Worm (Caenorhabditis elegans): ENCODE data around the gene aldo-1.

The aldo-1 gene

ce11 chrIII:13563583-13563982 is 1.2 kb downstream of the aldo-1 start (continued):
- TF ChIP-seq mep-1 (tag; optimal IDR thresholded peaks at IDR 0.05) (no peak), isw-1 (GFP tag; IDR thresholded peaks at IDR 0.05) (no peak)

DNA sequence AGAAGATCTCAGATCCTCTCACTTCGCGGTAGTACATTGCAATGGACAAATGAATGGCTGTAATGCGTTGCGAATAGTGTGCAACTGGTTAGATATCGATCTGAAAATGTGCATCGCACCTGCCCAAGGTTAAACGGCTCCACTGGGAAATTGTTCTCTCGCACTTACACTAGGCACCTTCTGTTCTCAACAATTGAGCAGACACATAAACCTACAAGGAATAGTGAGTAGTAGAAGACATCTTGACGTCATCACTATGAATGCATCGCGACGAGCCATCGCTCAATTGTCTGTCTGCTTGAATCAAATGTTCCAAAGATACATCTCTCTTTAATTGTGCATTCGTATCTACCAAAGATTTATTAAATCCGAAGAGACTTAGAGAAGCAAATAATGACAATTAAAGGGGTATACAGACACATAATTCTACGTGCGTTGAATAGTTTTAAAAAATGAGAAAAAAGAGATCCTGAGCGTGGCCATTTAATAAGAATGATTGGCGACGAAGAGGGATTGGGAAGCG is 1.7 kb downstream of the aldo-1 start, which contains the start of gene T05D4.2:
T05D4.2 (minus strand) TSS at position 83 of the 523 bp plus-strand sequence.
- no peak for TF ChIP-seq nhr-77 (tag; optimal IDR thresholded peaks at IDR 0.05)
- peak; percentile 65 for TF ChIP-seq ztf-4 (tag; optimal IDR thresholded peaks at IDR 0.05)
- peak in 1 of 2 experiments; percentile 20 for TF ChIP-seq efl-1 (optimal IDR thresholded peaks at IDR 0.05)
- no peak for TF ChIP-seq efl-1 (GFP tag; optimal IDR thresholded peaks at IDR 0.05 in 1 of 2)
- no peak for TF ChIP-seq snpc-4 (tag; optimal IDR thresholded peaks at IDR 0.05)
- TF ChIP-seq nhr-90 (tag; optimal IDR thresholded peaks at IDR 0.05; ENCODE audit: poor library complexity), result no peak
- peak; percentile 2 for TF ChIP-seq snu-23 (GFP tag; optimal IDR thresholded peaks at IDR 0.05)
- TF ChIP-seq nhr-20 (tag; optimal IDR thresholded peaks at IDR 0.05), result no peak
- TF ChIP-seq aly-2 (tag; optimal IDR thresholded peaks at IDR 0.05), result peak; percentile 11
- peak; percentile 19 for TF ChIP-seq swsn-7 (tag; optimal IDR thresholded peaks at IDR 0.05)
- TF ChIP-seq pag-3 (tag; optimal IDR thresholded peaks at IDR 0.05; ENCODE audit: borderline replicate concordance, insufficient read depth), result no peak
- TF ChIP-seq nhr-71 (tag; optimal IDR thresholded peaks at IDR 0.05), result peak; percentile 17

DNA sequence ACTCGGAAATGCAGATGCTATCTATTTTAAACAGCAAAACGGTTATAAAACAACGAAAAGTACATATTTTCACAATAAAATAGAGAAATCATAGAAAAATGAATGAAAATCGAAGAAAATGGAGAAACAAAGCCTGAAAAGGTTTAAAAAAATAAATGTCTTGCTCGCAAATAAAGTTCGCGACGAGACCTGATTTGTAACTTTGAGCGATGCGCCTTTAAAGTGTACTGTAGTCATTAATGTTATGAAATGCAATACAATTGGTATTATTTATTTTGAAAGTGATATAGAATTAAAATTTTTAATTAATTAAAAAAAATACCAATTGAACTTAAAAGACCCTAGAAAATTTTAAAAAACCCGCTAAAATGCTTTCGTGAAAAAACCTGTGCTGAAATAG is 3.5 kb downstream of the aldo-1 start:
- TF ChIP-seq elt-3 (tag; optimal IDR thresholded peaks at IDR 0.05) (no peak), unc-130 (tag; optimal IDR thresholded peaks at IDR 0.05) (no peak), nhr-19 (GFP tag; conservative IDR thresholded peaks at IDR 0.05) (no peak), lin-15B (tag; optimal IDR thresholded peaks at IDR 0.05) (no peak), hlh-4 (tag; optimal IDR thresholded peaks at IDR 0.05) (no peak), aly-2 (tag; optimal IDR thresholded peaks at IDR 0.05) (no peak), vab-15 (tag; optimal IDR thresholded peaks at IDR 0.05) (no peak), ces-1 (GFP tag; optimal IDR thresholded peaks at IDR 0.05) (no peak), unc-30 (tag; optimal IDR thresholded peaks at IDR 0.05) (no peak), nhr-237 (tag; optimal IDR thresholded peaks at IDR 0.05) (no peak), nhr-12 (tag; optimal IDR thresholded peaks at IDR 0.05) (no peak), isw-1 (GFP tag; IDR thresholded peaks at IDR 0.05) (no peak), nhr-77 (tag; optimal IDR thresholded peaks at IDR 0.05) (no peak), nhr-11 (tag; optimal IDR thresholded peaks at IDR 0.05) (no peak), C16A3.4 (tag; optimal IDR thresholded peaks at IDR 0.05) (no peak), rnt-1 (tag; optimal IDR thresholded peaks at IDR 0.05) (no peak)

DNA sequence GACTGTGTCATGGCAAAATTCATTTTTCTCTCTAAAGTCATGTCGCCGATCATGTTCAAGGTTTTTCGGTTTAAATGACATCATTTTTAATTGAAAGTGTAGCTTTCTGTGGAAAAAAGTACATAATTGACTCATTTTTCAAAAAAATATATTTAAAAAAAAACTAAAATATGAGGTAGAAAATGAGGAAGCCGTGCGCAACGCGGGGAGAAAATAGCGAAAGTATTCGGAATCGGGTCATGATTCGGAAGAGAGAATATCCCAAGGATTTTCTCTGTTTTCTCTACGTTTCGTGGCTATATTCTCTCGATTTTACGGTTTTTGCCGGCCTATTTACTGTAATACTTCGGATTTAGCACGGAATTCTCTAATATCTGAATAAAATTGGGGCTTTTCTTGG is 4.0 kb downstream of the aldo-1 start:
- TF ChIP-seq nhr-47 (tag; optimal IDR thresholded peaks at IDR 0.05) (no peak), pag-3 (tag; optimal IDR thresholded peaks at IDR 0.05; ENCODE audit: borderline replicate concordance, insufficient read depth) (no peak), elt-3 (tag; optimal IDR thresholded peaks at IDR 0.05) (peak in 1 of 6 experiments; percentile 44), nhr-85 (tag) (peak; percentile 71), blmp-1 (tag; optimal IDR thresholded peaks at IDR 0.05) (peak; percentile 99)

DNA sequence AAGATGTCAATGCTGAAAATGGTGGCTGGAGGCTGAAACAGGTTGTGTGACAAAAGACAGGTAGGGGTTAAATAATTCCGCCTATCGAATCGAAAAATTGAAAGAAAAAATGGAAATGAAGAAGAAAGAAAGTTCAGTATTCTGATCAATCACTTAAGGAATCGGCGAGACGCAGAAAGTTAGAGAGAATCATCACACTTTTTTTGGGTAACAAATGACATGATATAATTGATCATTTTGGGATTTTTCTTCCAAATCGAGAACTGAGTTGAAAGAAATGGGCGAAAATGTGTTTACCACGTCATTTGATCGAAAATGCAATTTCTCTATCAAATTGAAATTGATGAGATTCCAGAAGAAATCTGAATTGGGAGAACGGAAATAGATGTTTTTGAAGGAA is 8.7 kb downstream of the aldo-1 start:
- TF ChIP-seq ceh-8 (GFP tag; optimal IDR thresholded peaks at IDR 0.05) (no peak), ceh-63 (GFP tag; optimal IDR thresholded peaks at IDR 0.05) (no peak), mef-2 (tag; optimal IDR thresholded peaks at IDR 0.05) (no peak), dsc-1 (tag; optimal IDR thresholded peaks at IDR 0.05) (no peak), lin-35 (GFP tag; optimal IDR thresholded peaks at IDR 0.05) (peak in 1 of 2 experiments; percentile 24), elt-3 (tag; optimal IDR thresholded peaks at IDR 0.05) (peak in 1 of 6 experiments; percentile 33), unc-30 (tag; optimal IDR thresholded peaks at IDR 0.05) (no peak), snu-23 (GFP tag; optimal IDR thresholded peaks at IDR 0.05) (peak; percentile 5), unc-86 (tag; optimal IDR thresholded peaks at IDR 0.05) (no peak), nhr-237 (tag; optimal IDR thresholded peaks at IDR 0.05) (no peak), pqm-1 (tag; optimal IDR thresholded peaks at IDR 0.05) (no peak), nhr-85 (tag) (peak; percentile 58), jun-1 (tag; optimal IDR thresholded peaks at IDR 0.05) (no peak), egl-27 (tag; optimal IDR thresholded peaks at IDR 0.05) (no peak), tlp-1 (tag; optimal IDR thresholded peaks at IDR 0.05) (no peak), grh-1 (GFP tag; IDR thresholded peaks at IDR 0.05) (no peak), nhr-47 (tag; optimal IDR thresholded peaks at IDR 0.05) (no peak), sup-37 (GFP tag; optimal IDR thresholded peaks at IDR 0.05) (no peak), blmp-1 (tag; optimal IDR thresholded peaks at IDR 0.05) (peak; percentile 80), ces-1 (GFP tag; optimal IDR thresholded peaks at IDR 0.05) (no peak), unc-98 (GFP tag; IDR thresholded peaks at IDR 0.05) (no peak), hlh-4 (tag; optimal IDR thresholded peaks at IDR 0.05) (no peak), C04F5.9 (tag; optimal IDR thresholded peaks at IDR 0.05) (no peak)
